Worm (Caenorhabditis elegans) whole organism, young adult: ENCODE results near the gene vha-2.

Experiments used
- attf-6 ChIP-seq: fragments of 200-800 bp; sonication (Bioruptor generic); IDR thresholded peaks from 2 replicates; pipeline ENCODE4 v1.3.6; 2022; ENCODE audit warnings: missing genetic modification reagents, missing genetic modification characterization, missing compliant biosample characterization
- ceh-79 ChIP-seq: sonication (generic microtip); optimal IDR thresholded peaks from 2 replicates; lab custom pipeline; 2017; ENCODE audit warnings: mild to moderate bottlenecking, missing genetic modification characterization, missing compliant biosample characterization
- nhr-120 ChIP-seq: fragments of 200-800 bp; sonication (Bioruptor generic); IDR thresholded peaks from 2 replicates; pipeline ENCODE4 v1.3.6; 2022; ENCODE audit warnings: missing genetic modification characterization, missing compliant biosample characterization
- nhr-179 ChIP-seq: sonication (generic microtip); optimal IDR thresholded peaks from 2 replicates; lab custom pipeline; 2016; ENCODE audit warnings: mild to moderate bottlenecking, missing genetic modification characterization, missing compliant biosample characterization
- sdz-38 ChIP-seq: sonication (generic microtip); optimal IDR thresholded peaks from 2 replicates; lab custom pipeline; 2016; ENCODE audit warnings: missing genotype, missing genetic modification characterization, missing compliant biosample characterization
- snpc-1.1 ChIP-seq: sonication (generic microtip); optimal IDR thresholded peaks from 2 replicates; lab custom pipeline; 2017; ENCODE audit warnings: missing genetic modification characterization, mild to moderate bottlenecking, missing compliant biosample characterization, antibody characterized with exemption, moderate library complexity, missing genotype, missing genetic modification reagents; ENCODE audit not compliant: insufficient read depth
- unc-62 ChIP-seq: fragments of 150-350 bp; optimal IDR thresholded peaks from 2 replicates; lab custom pipeline; 2014; ENCODE audit warnings: missing biosample characterization, missing genetic modification reagents, missing genetic modification characterization
- ztf-22 ChIP-seq: fragments of 200-800 bp; sonication (Bioruptor generic); optimal IDR thresholded peaks from 2 replicates; lab custom pipeline; 2018; ENCODE audit warnings: mild to moderate bottlenecking, missing genetic modification characterization, moderate library complexity, missing compliant biosample characterization
- ztf-6 ChIP-seq: fragments of 200-800 bp; sonication (Bioruptor generic); IDR thresholded peaks from 2 replicates; pipeline ENCODE4 v1.3.6; 2022; ENCODE audit warnings: missing genetic modification reagents, missing genetic modification characterization, missing compliant biosample characterization

- no peak for TF ChIP-seq sdz-38 (tag; lab: Kevin White, UChicago)
- no peak for TF ChIP-seq ztf-6 (GFP tag; lab: Robert Waterston, UW)
- TF ChIP-seq ceh-79 (tag; lab: Kevin White, UChicago) = no peak
- TF ChIP-seq attf-6 (GFP tag; lab: Robert Waterston, UW) = no peak
- TF ChIP-seq ztf-22 (GFP tag; lab: Kevin White, UChicago) = no peak
- no peak for TF ChIP-seq nhr-179 (tag; lab: Kevin White, UChicago)
- TF ChIP-seq unc-62 = no peak
- no peak for TF ChIP-seq snpc-1.1 (tag; lab: Kevin White, UChicago)
- no peak for TF ChIP-seq nhr-120 (GFP tag; lab: Robert Waterston, UW)
Observed at ce11 chrIII:9757414-9757813, 24.6 kb upstream of the vha-2 start, which contains the start of gene vps-53.
